Fruit fly (Drosophila melanogaster) whole organism: ENCODE data around the gene CG17207.

ENCODE experiments used
- CG8478 ChIP-seq: fragments of >200 bp; optimal IDR thresholded peaks from 2 replicates; lab custom pipeline; 2018; ENCODE audit warnings: inconsistent platforms
- Dll ChIP-seq: fragments of >200 bp; optimal IDR thresholded peaks from 2 replicates; lab custom pipeline; 2017
- EcR ChIP-seq, 2 experiments: fragments of >200 bp; optimal IDR thresholded peaks; 2 replicates each; lab custom pipeline; 2017; ENCODE audit warnings: missing biosample characterization in 2 of 2, missing genetic modification characterization in 2 of 2, missing genetic modification reagents in 2 of 2
- pan ChIP-seq: fragments of >200 bp; optimal IDR thresholded peaks from 2 replicates; lab custom pipeline; 2017
- psq ChIP-seq: fragments of >200 bp; optimal IDR thresholded peaks from 2 replicates; lab custom pipeline; 2017
- usp ChIP-seq: fragments of >200 bp; optimal IDR thresholded peaks from 2 replicates; lab custom pipeline; 2017; ENCODE audit warnings: missing biosample characterization, missing genetic modification characterization, mixed read lengths

DNA sequence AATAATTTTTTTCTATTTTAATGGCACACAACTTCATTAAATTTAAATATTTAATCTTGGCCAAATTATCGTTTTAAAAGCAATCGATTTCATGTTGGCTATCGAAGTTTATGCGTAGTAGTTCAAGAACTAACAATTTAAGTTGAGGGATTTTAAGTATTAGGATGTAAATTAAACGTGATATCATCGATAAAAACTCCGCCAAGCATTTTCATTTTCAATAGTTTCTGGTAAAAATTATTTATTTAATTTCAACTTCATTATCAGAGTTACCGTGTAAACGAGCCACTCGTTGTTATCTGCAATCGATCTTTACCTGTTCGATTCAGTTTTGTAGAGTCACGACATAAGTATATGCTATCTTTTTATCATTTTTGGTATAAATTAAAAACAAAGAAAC lies 36.0 kb downstream of the CG17207 start:
- TF ChIP-seq psq (lab: Kevin White, UChicago) (no peak), Dll (lab: Kevin White, UChicago) (no peak), pan (no peak), CG8478 (lab: Kevin White, UChicago) (no peak), EcR (GFP tag; optimal IDR thresholded peaks at IDR 0.05; lab: Kevin White, UChicago) (no peak), usp (GFP tag; lab: Kevin White, UChicago) (no peak)
